Worm (Caenorhabditis elegans) whole organism, young adult: Measurements from ENCODE around the gene F44G4.1.

Experiments used
- B0261.1 ChIP-seq: sonication (generic microtip); optimal IDR thresholded peaks from 2 replicates; lab custom pipeline; 2016; ENCODE audit warnings: mild to moderate bottlenecking, missing genetic modification characterization, moderate library complexity, missing compliant biosample characterization
- F10E7.11 ChIP-seq: sonication (generic microtip); optimal IDR thresholded peaks from 2 replicates; lab custom pipeline; 2017; ENCODE audit warnings: mild to moderate bottlenecking, missing genetic modification characterization, moderate library complexity, missing compliant biosample characterization
- F39B2.1 ChIP-seq: fragments of 200-800 bp; sonication (Bioruptor generic); IDR thresholded peaks from 2 replicates; pipeline ENCODE4 v1.3.6; 2022; ENCODE audit warnings: missing genetic modification reagents, missing genetic modification characterization, missing compliant biosample characterization
- die-1 ChIP-seq: sonication (generic microtip); optimal IDR thresholded peaks from 2 replicates; lab custom pipeline; 2016; ENCODE audit warnings: missing genotype, mild to moderate bottlenecking, missing genetic modification characterization, missing compliant biosample characterization
- ekl-4 ChIP-seq: fragments of 200-800 bp; sonication (Bioruptor generic); IDR thresholded peaks from 2 replicates; pipeline ENCODE4 v1.3.6; 2022; ENCODE audit warnings: missing genetic modification reagents, missing genetic modification characterization, missing compliant biosample characterization
- madf-10 ChIP-seq: sonication (generic microtip); optimal IDR thresholded peaks from 2 replicates; lab custom pipeline; 2016; ENCODE audit warnings: mild to moderate bottlenecking, missing genetic modification characterization, missing compliant biosample characterization
- pha-4 ChIP-seq: fragments of 150-350 bp; sonication (generic microtip); optimal IDR thresholded peaks from 2 replicates; lab custom pipeline; 2014; ENCODE audit warnings: missing biosample characterization, missing genetic modification reagents, missing genetic modification characterization
- sdz-38 ChIP-seq: sonication (generic microtip); optimal IDR thresholded peaks from 2 replicates; lab custom pipeline; 2016; ENCODE audit warnings: missing genotype, missing genetic modification characterization, missing compliant biosample characterization
- unc-62 ChIP-seq: fragments of 150-350 bp; optimal IDR thresholded peaks from 2 replicates; lab custom pipeline; 2014; ENCODE audit warnings: missing biosample characterization, missing genetic modification reagents, missing genetic modification characterization

- TF ChIP-seq die-1 (tag; lab: Kevin White, UChicago): no peak
- TF ChIP-seq pha-4: no peak
- no peak for TF ChIP-seq madf-10 (tag; lab: Kevin White, UChicago)
- no peak for TF ChIP-seq sdz-38 (tag; lab: Kevin White, UChicago)
- no peak for TF ChIP-seq B0261.1 (tag; lab: Kevin White, UChicago)
- no peak for TF ChIP-seq F10E7.11
- no peak for TF ChIP-seq ekl-4 (GFP tag; lab: Robert Waterston, UW)
- TF ChIP-seq F39B2.1 (GFP tag; lab: Robert Waterston, UW): no peak
- TF ChIP-seq unc-62: no peak
Measured at ce11 chrII:9026348-9026747, 31.9 kb downstream of the F44G4.1 start.
